Fruit fly (Drosophila melanogaster): ENCODE measurements around the gene CG14868.
A peak's percentile ranks its signal among the peaks of the same experiment; 100 is the strongest.

CG14868 gene

dm6 chr3R:15393206-15393805, 23.6 kb upstream of the CG14868 start:
- TF ChIP-seq CG8159 (tag; optimal IDR thresholded peaks at IDR 0.05) (no peak), CG14655 (GFP tag; optimal IDR thresholded peaks at IDR 0.05) (no peak), CG12605 (GFP tag; IDR thresholded peaks at IDR 0.05) (no peak), CG17806 (tag; optimal IDR thresholded peaks at IDR 0.05) (no peak), CG13204 (GFP tag; optimal IDR thresholded peaks at IDR 0.05) (no peak), D1 (tag; optimal IDR thresholded peaks at IDR 0.05) (no peak), EcR (GFP tag; optimal IDR thresholded peaks at IDR 0.05) (no peak), CG32121 (GFP tag; IDR thresholded peaks at IDR 0.05) (no peak), Pif1A (GFP tag; optimal IDR thresholded peaks at IDR 0.05) (no peak), CG9948 (tag; optimal IDR thresholded peaks at IDR 0.05) (no peak)

dm6 chr3R:15382851-15383250, 13.1 kb upstream of the CG14868 start, which contains the start of gene h-cup:
Gene h-cup (minus strand): TSS chr3R:15382951.
- no peak for TF ChIP-seq CG12605 (GFP tag; IDR thresholded peaks at IDR 0.05)
- no peak for TF ChIP-seq CG14655 (GFP tag; optimal IDR thresholded peaks at IDR 0.05)
- no peak for TF ChIP-seq CG10348 (GFP tag; IDR thresholded peaks at IDR 0.05)
- TF ChIP-seq CG8301 (tag; optimal IDR thresholded peaks at IDR 0.05), result no peak
- TF ChIP-seq EcR (GFP tag; optimal IDR thresholded peaks at IDR 0.05), result no peak
- no peak for TF ChIP-seq Ets98B (GFP tag; IDR thresholded peaks at IDR 0.05)
- TF ChIP-seq CG15710 (tag; optimal IDR thresholded peaks at IDR 0.05), result no peak
- TF ChIP-seq CG34367 (tag; optimal IDR thresholded peaks at IDR 0.05), result no peak
- no peak for TF ChIP-seq CG32121 (GFP tag; IDR thresholded peaks at IDR 0.05)
- TF ChIP-seq CG17806 (tag; optimal IDR thresholded peaks at IDR 0.05), result no peak
- TF ChIP-seq Pif1B (GFP tag; optimal IDR thresholded peaks at IDR 0.05), result no peak
- TF ChIP-seq Snoo (tag; optimal IDR thresholded peaks at IDR 0.05), result no peak
- no peak for TF ChIP-seq CG4496 (GFP tag; IDR thresholded peaks at IDR 0.05)
- TF ChIP-seq CG13204 (GFP tag; optimal IDR thresholded peaks at IDR 0.05), result no peak

dm6 chr3R:15379071-15379470, 9.3 kb upstream of the CG14868 start:
- TF ChIP-seq CG34367 (tag; optimal IDR thresholded peaks at IDR 0.05) (no peak), CG12605 (GFP tag; IDR thresholded peaks at IDR 0.05) (peak; percentile 74)

dm6 chr3R:15375470-15375869, 5.7 kb upstream of the CG14868 start:
- TF ChIP-seq CG9948 (tag; optimal IDR thresholded peaks at IDR 0.05) (no peak), CG15710 (tag; optimal IDR thresholded peaks at IDR 0.05) (no peak), Ets98B (GFP tag; IDR thresholded peaks at IDR 0.05) (no peak), CG8159 (tag; optimal IDR thresholded peaks at IDR 0.05) (no peak), EcR (GFP tag; optimal IDR thresholded peaks at IDR 0.05) (no peak)

dm6 chr3R:15374397-15374796, 4.7 kb upstream of the CG14868 start, which contains the start of gene Rbp:
Gene Rbp (plus strand): TSS chr3R:15374635.
- no peak for TF ChIP-seq gl (tag; optimal IDR thresholded peaks at IDR 0.05)
- no peak for TF ChIP-seq CG9948 (tag; optimal IDR thresholded peaks at IDR 0.05)
- TF ChIP-seq CG4496 (GFP tag; IDR thresholded peaks at IDR 0.05), result no peak
- TF ChIP-seq CG8159 (tag; optimal IDR thresholded peaks at IDR 0.05), result no peak
- no peak for TF ChIP-seq fd96Ca (GFP tag; IDR thresholded peaks at IDR 0.05)
- no peak for TF ChIP-seq CG32121 (GFP tag; IDR thresholded peaks at IDR 0.05)
- TF ChIP-seq CG8301 (tag; optimal IDR thresholded peaks at IDR 0.05), result no peak
- TF ChIP-seq CG17806 (tag; optimal IDR thresholded peaks at IDR 0.05), result no peak
- no peak for TF ChIP-seq rn (GFP tag; IDR thresholded peaks at IDR 0.05)
- no peak for TF ChIP-seq CG13204 (GFP tag; optimal IDR thresholded peaks at IDR 0.05)

- TF ChIP-seq CG17806 (tag; optimal IDR thresholded peaks at IDR 0.05) (no peak), Snoo (tag; optimal IDR thresholded peaks at IDR 0.05) (peak; percentile 10), CG4496 (GFP tag; IDR thresholded peaks at IDR 0.05) (peak; percentile 45; the same call in 1 of the 3 replicates), CG14655 (GFP tag; optimal IDR thresholded peaks at IDR 0.05) (no peak), EcR (GFP tag; optimal IDR thresholded peaks at IDR 0.05) (no peak), CG8301 (tag; optimal IDR thresholded peaks at IDR 0.05) (no peak), Ets98B (GFP tag; IDR thresholded peaks at IDR 0.05) (0 out of 2 replicates have a peak, but pooled peaks have one; percentile 10), CG32121 (GFP tag; IDR thresholded peaks at IDR 0.05) (0 out of 2 replicates have a peak, but pooled peaks have one; percentile 25), Pif1B (GFP tag; optimal IDR thresholded peaks at IDR 0.05) (no peak), gl (tag; optimal IDR thresholded peaks at IDR 0.05) (no peak), CG12605 (GFP tag; IDR thresholded peaks at IDR 0.05) (no peak), Pif1A (GFP tag; optimal IDR thresholded peaks at IDR 0.05) (no peak), CG34367 (tag; optimal IDR thresholded peaks at IDR 0.05) (no peak), CG9948 (tag; optimal IDR thresholded peaks at IDR 0.05) (no peak), rn (GFP tag; IDR thresholded peaks at IDR 0.05) (no peak), CG8159 (tag; optimal IDR thresholded peaks at IDR 0.05) (no peak), fd96Ca (GFP tag; IDR thresholded peaks at IDR 0.05) (no peak), CG10348 (GFP tag; IDR thresholded peaks at IDR 0.05) (no peak), D1 (tag; optimal IDR thresholded peaks at IDR 0.05) (no peak), CG13204 (GFP tag; optimal IDR thresholded peaks at IDR 0.05) (no peak), CG15710 (tag; optimal IDR thresholded peaks at IDR 0.05) (peak; percentile 13)
Measured at dm6 chr3R:15371833-15372232, 2.1 kb upstream of the CG14868 start, which contains the start of the genes Ccm3 and CG6136. Gene Ccm3 (plus strand): TSS chr3R:15371957. Gene CG6136 (minus strand): TSS chr3R:15372212.

dm6 chr3R:15367477-15367876, 2.3 kb downstream of the CG14868 start, which contains the start of gene CG34404:
Gene CG34404 (minus strand): TSS chr3R:15367665.
- TF ChIP-seq Pif1A (GFP tag; optimal IDR thresholded peaks at IDR 0.05), result no peak
- no peak for TF ChIP-seq CG8159 (tag; optimal IDR thresholded peaks at IDR 0.05)
- no peak for TF ChIP-seq Pif1B (GFP tag; optimal IDR thresholded peaks at IDR 0.05)
- no peak for TF ChIP-seq CG4496 (GFP tag; IDR thresholded peaks at IDR 0.05)
- TF ChIP-seq CG10348 (GFP tag; IDR thresholded peaks at IDR 0.05), result no peak
